Fruit fly (Drosophila melanogaster): ENCODE measurements around the gene CG4553.

Gene CG4553

DNA sequence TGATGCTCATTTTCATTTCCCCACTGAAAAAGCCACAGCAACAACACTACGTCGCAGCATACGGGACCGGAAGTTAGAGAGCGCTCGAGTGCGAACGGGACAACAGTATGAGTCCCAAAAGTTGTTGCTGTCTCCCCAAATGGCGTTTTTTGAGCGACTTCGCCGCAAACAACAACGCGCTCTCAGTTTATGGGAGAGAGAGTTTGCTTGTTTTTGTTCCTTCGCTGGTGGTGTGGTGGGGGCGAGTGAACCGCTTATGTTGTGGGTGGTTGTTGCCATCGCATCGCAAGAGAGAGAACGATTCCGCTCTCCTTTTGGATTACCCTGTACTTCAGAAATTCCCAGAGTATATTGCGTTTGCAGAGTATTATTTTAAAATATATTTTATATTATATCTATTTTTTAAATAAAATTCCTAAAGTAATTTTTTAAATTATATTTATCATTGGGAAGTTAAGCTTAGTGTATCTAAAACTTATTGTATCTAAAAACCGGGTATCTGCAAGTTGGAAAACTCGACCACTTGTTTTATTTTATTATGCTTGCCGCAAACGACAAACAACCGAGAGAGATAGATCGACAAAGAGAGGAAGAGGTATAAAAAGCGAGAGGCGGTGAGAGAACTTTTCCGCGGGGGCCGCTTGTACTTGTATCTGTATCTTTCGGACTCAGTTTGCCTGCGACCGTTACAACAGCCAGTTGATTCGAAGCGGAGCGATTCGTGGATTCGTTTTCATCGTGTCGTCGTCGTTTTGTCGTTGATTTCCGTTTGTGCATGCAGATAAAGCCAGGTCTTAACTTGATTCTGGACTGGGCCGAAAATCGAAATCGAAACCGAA lies 39.0 kb upstream of the CG4553 start, which contains the start of gene msi (continued):
- TF ChIP-seq CG9215 (GFP tag; IDR thresholded peaks at IDR 0.05) (peak; percentile 98), pzg (GFP tag; optimal IDR thresholded peaks at IDR 0.05) (peak; percentile 40), CG11560 (tag; IDR thresholded peaks at IDR 0.05) (peak; percentile 94), jing (GFP tag; optimal IDR thresholded peaks at IDR 0.05) (peak; percentile 84), CG32767 (GFP tag; IDR thresholded peaks at IDR 0.05) (peak; percentile 99), CG14441 (GFP tag; IDR thresholded peaks at IDR 0.05) (peak; percentile 98), CG7372 (GFP tag; IDR thresholded peaks at IDR 0.05) (peak; percentile 99), CG3281 (GFP tag; optimal IDR thresholded peaks at IDR 0.05) (peak; percentile 98), CG18619 (GFP tag; optimal IDR thresholded peaks at IDR 0.05) (peak; percentile 99), en (GFP tag; optimal IDR thresholded peaks at IDR 0.05) (peak; percentile 26), CG12391 (tag; optimal IDR thresholded peaks at IDR 0.05) (peak; percentile 100), Sox102F (GFP tag; optimal IDR thresholded peaks at IDR 0.05) (peak; percentile 100), CG12104 (GFP tag; optimal IDR thresholded peaks at IDR 0.05) (peak; percentile 96), toy (GFP tag; IDR thresholded peaks at IDR 0.05) (peak; percentile 93), otp (GFP tag; IDR thresholded peaks at IDR 0.05) (peak; percentile 97), CG10543 (GFP tag; optimal IDR thresholded peaks at IDR 0.05) (peak; percentile 97), MTF-1 (GFP tag; optimal IDR thresholded peaks at IDR 0.05; ENCODE audit: borderline replicate concordance) (peak; percentile 91), CG10654 (GFP tag; optimal IDR thresholded peaks at IDR 0.05) (peak; percentile 97), scrt (GFP tag; optimal IDR thresholded peaks at IDR 0.05) (peak; percentile 97), CG8944 (GFP tag; optimal IDR thresholded peaks at IDR 0.05) (peak; percentile 74), pfk (GFP tag; optimal IDR thresholded peaks at IDR 0.05) (peak; percentile 33), CG2875 (GFP tag; optimal IDR thresholded peaks at IDR 0.05) (peak; percentile 98), Spps (tag; optimal IDR thresholded peaks at IDR 0.05) (peak; percentile 99), ftz-f1 (GFP tag; optimal IDR thresholded peaks at IDR 0.05) (peak; percentile 53), Vsx1 (GFP tag; optimal IDR thresholded peaks at IDR 0.05) (peak; percentile 95), nom (GFP tag; optimal IDR thresholded peaks at IDR 0.05) (peak; percentile 91), CG11085 (GFP tag; IDR thresholded peaks at IDR 0.05) (peak; percentile 98), hbn (GFP tag; IDR thresholded peaks at IDR 0.05; ENCODE audit: partially characterized antibody) (peak; percentile 38; the same call in 1 of the 2 replicates), slbo (GFP tag; IDR thresholded peaks at IDR 0.05) (peak; percentile 99), dm (GFP tag; optimal IDR thresholded peaks at IDR 0.05) (peak; percentile 56), Side (GFP tag; optimal IDR thresholded peaks at IDR 0.05) (peak; percentile 67), CG8089 (GFP tag; optimal IDR thresholded peaks at IDR 0.05) (no peak), al (GFP tag; IDR thresholded peaks at IDR 0.05) (peak; percentile 98), CG15269 (tag; optimal IDR thresholded peaks at IDR 0.05) (peak; percentile 99), CoRest (tag; optimal IDR thresholded peaks at IDR 0.05) (peak; percentile 100), crc (GFP tag; optimal IDR thresholded peaks at IDR 0.05) (peak; percentile 35), HLH54F (GFP tag; optimal IDR thresholded peaks at IDR 0.05) (peak; percentile 69), CG4820 (GFP tag; optimal IDR thresholded peaks at IDR 0.05) (peak; percentile 96), BEAF-32 (GFP tag; optimal IDR thresholded peaks at IDR 0.05) (no peak), CG7745 (tag; optimal IDR thresholded peaks at IDR 0.05) (peak; percentile 87), gcm (GFP tag; optimal IDR thresholded peaks at IDR 0.05) (peak; percentile 99), salm (tag; optimal IDR thresholded peaks at IDR 0.05) (peak; percentile 99), CG18764 (GFP tag; optimal IDR thresholded peaks at IDR 0.05) (peak; percentile 93), Sry-δ (GFP tag; optimal IDR thresholded peaks at IDR 0.05) (peak; percentile 18), CG10462 (GFP tag; optimal IDR thresholded peaks at IDR 0.05) (peak; percentile 94), zfh2 (GFP tag; optimal IDR thresholded peaks at IDR 0.05) (peak; percentile 67), stc (GFP tag; IDR thresholded peaks at IDR 0.05) (peak; percentile 99), yki (optimal IDR thresholded peaks at IDR 0.05) (peak; percentile 54), crol (GFP tag; IDR thresholded peaks at IDR 0.05) (peak; percentile 95)

All from whole organism, embryonic.